Worm (Caenorhabditis elegans) whole organism, midembryonic: ENCODE results near the gene nspe-3.

ENCODE experiments used
- cog-1 ChIP-seq: sonication (generic microtip); optimal IDR thresholded peaks from 2 replicates; lab custom pipeline; 2016; ENCODE audit warnings: missing genetic modification characterization, missing compliant biosample characterization
- flt-1 ChIP-seq: fragments of 200-800 bp; sonication (Bioruptor generic); IDR thresholded peaks from 2 replicates; pipeline ENCODE4 v1.3.6; 2022; ENCODE audit warnings: missing genetic modification characterization, missing compliant biosample characterization
- med-1 ChIP-seq: sonication (generic microtip); optimal IDR thresholded peaks from 2 replicates; lab custom pipeline; 2017; ENCODE audit warnings: missing genetic modification characterization, mild to moderate bottlenecking, missing compliant biosample characterization, antibody characterized with exemption, missing genetic modification reagents; ENCODE audit not compliant: insufficient read depth
- ref-1 ChIP-seq: fragments of 200-800 bp; sonication (Bioruptor generic); conservative IDR thresholded peaks from 2 replicates; pipeline ENCODE4 v1.3.6; 2022; ENCODE audit warnings: missing genetic modification reagents, missing genetic modification characterization, missing compliant biosample characterization
- tab-1 ChIP-seq: fragments of 200-800 bp; sonication (Bioruptor generic); IDR thresholded peaks from 2 replicates; pipeline ENCODE4 v1.3.6; 2022; ENCODE audit warnings: missing genetic modification characterization, missing compliant biosample characterization

- TF ChIP-seq cog-1 (tag; lab: Kevin White, UChicago) (no peak), flt-1 (GFP tag; lab: Robert Waterston, UW) (no peak), med-1 (GFP tag; lab: Kevin White, UChicago) (no peak), tab-1 (GFP tag; lab: Robert Waterston, UW) (no peak), ref-1 (GFP tag; lab: Robert Waterston, UW) (no peak)
These were observed 3.1 kb downstream of the nspe-3 start, which contains the start of gene nspe-1 for ce11 chrII:12620764-12621163.
